Worm (Caenorhabditis elegans) whole organism, midembryonic: ENCODE measurements around the gene itsn-1.
"Not testable (repeated sequence)": the region's sequence is repeated elsewhere in the genome, so short reads cannot be mapped to it uniquely, and the experiment has no call there.

ENCODE experiments used
- T22C8.4 ChIP-seq: fragments of 200-800 bp; sonication (Bioruptor generic); IDR thresholded peaks from 2 replicates; pipeline ENCODE4 v1.3.6; 2022; ENCODE audit warnings: missing genetic modification characterization, missing compliant biosample characterization
- flt-1 ChIP-seq: fragments of 200-800 bp; sonication (Bioruptor generic); IDR thresholded peaks from 2 replicates; pipeline ENCODE4 v1.3.6; 2022; ENCODE audit warnings: missing genetic modification characterization, missing compliant biosample characterization
- klf-2 ChIP-seq: fragments of 200-800 bp; sonication (Bioruptor generic); conservative IDR thresholded peaks from 2 replicates; pipeline ENCODE4 v1.3.6; 2022; ENCODE audit warnings: missing genetic modification reagents, missing genetic modification characterization, missing compliant biosample characterization
- med-1 ChIP-seq: sonication (generic microtip); optimal IDR thresholded peaks from 2 replicates; lab custom pipeline; 2017; ENCODE audit warnings: missing genetic modification characterization, mild to moderate bottlenecking, missing compliant biosample characterization, antibody characterized with exemption, missing genetic modification reagents; ENCODE audit not compliant: insufficient read depth
- ref-1 ChIP-seq: fragments of 200-800 bp; sonication (Bioruptor generic); conservative IDR thresholded peaks from 2 replicates; pipeline ENCODE4 v1.3.6; 2022; ENCODE audit warnings: missing genetic modification reagents, missing genetic modification characterization, missing compliant biosample characterization
- tab-1 ChIP-seq: fragments of 200-800 bp; sonication (Bioruptor generic); IDR thresholded peaks from 2 replicates; pipeline ENCODE4 v1.3.6; 2022; ENCODE audit warnings: missing genetic modification characterization, missing compliant biosample characterization
- ztf-29 ChIP-seq: fragments of 200-800 bp; sonication (Bioruptor generic); IDR thresholded peaks from 2 replicates; pipeline ENCODE4 v1.3.6; 2022; ENCODE audit warnings: missing genetic modification reagents, missing genetic modification characterization, missing compliant biosample characterization

DNA sequence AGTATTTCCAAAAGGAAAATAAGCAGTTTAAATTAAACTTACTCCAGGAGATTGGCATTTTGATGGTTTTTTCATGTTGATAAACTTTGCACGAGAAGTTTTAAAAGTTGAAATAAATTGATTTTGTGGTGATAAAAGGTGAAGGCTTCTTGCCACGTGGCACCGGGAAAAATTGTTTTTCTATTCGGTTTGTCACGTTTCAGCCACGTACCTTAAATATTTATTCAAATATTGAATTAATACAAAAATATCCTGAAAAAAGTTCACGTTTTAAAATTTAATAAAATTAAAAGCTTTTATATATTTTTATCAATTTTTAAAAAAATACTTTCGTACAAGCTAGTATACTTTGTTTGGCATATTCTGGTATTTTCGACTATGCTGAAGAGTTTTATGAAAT is 48.7 kb upstream of the itsn-1 start, which contains the start of gene Y116A8C.24:
- TF ChIP-seq T22C8.4 (GFP tag; lab: Robert Waterston, UW); ref-1 (GFP tag; lab: Robert Waterston, UW); klf-2 (GFP tag; lab: Robert Waterston, UW); flt-1 (GFP tag; lab: Robert Waterston, UW); med-1 (GFP tag; lab: Kevin White, UChicago); ztf-29 (GFP tag; lab: Robert Waterston, UW); tab-1 (GFP tag; lab: Robert Waterston, UW): not testable (repeated sequence)
